Fruit fly (Drosophila melanogaster): ENCODE results near the gene vvl.

vvl gene

DNA sequence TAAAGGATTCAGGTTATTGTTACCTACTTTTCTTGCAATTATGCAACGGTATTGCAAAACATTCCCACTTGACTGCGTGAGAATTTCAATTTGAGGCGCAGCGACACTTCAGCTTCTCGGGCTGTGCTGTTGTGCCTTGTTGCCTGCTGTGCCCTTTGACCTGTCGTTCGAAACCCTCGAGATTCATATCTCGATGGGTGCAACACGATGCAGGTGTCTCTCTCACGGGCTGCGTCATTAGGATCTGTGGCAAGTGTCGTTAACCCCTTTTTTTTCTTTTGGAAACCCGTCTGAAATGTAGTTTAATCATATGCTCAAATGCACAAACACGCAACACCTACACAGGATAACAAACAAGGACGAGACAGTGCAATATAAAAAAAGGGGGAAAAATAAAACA, 23.7 kb downstream of the vvl start:
- no peak for TF ChIP-seq CTCF (optimal IDR thresholded peaks at IDR 0.05)
- TF ChIP-seq CG8478 (optimal IDR thresholded peaks at IDR 0.05) = no peak

DNA sequence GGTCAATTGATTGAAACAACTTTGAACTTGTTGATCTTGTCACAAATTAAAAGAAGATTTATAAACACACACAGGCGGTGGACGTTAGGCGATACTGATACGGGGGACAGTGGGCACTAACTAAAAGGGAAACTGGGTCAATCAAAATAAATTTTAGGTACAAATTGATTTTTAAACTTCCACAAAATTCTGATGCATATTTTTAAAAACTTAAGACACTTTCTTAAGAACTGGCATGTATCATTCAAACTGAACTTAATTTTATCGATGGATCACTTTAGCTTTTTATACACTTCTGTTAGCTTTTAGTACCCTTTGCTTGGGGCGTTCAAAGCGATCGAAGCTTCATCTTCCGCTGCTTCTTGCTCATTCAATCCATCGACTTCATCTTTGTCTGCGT, 26.3 kb downstream of the vvl start:
- TF ChIP-seq CTCF (optimal IDR thresholded peaks at IDR 0.05) = no peak
- TF ChIP-seq CG8478 (optimal IDR thresholded peaks at IDR 0.05) = no peak

DNA sequence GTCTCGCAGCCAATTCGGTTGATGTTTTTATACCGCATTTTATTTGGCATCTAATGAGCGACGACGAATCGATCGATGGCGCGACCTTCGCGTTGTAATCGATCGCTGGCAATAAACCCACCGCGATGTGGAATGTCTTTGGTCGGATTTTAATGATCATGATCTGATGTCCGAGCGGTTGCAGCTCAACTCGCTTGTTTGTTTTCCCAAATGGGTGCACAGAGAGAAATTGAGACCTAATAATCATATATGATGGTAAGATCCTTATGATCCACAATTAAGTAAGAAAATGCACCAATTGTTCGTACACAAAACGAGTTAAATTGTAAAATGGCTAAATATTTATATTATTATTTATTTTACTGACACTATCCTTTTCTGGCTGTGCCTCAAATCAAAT, 26.9 kb downstream of the vvl start:
- TF ChIP-seq CTCF (optimal IDR thresholded peaks at IDR 0.05) = no peak
- no peak for TF ChIP-seq CG8478 (optimal IDR thresholded peaks at IDR 0.05)

DNA sequence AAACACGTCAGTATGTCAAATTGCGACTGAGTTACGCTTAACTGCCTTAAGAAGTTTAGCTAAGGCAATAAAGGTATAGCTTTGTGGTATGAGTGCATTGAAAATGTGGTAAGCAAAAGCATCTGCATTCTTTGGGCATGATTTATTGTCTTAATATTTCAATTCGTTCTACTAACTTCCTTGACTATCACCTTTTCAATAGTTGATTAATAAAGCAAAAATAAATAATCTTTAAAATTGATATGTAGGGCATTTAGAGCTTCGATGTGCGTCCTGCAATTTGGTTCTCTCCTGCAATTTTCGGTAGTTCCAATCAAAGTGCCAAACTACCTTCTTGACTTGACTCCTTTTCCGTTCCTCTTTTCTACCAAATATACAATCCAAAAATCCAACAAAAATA, 28.0 kb downstream of the vvl start:
- no peak for TF ChIP-seq CG8478 (optimal IDR thresholded peaks at IDR 0.05)
- no peak for TF ChIP-seq CTCF (optimal IDR thresholded peaks at IDR 0.05)

DNA sequence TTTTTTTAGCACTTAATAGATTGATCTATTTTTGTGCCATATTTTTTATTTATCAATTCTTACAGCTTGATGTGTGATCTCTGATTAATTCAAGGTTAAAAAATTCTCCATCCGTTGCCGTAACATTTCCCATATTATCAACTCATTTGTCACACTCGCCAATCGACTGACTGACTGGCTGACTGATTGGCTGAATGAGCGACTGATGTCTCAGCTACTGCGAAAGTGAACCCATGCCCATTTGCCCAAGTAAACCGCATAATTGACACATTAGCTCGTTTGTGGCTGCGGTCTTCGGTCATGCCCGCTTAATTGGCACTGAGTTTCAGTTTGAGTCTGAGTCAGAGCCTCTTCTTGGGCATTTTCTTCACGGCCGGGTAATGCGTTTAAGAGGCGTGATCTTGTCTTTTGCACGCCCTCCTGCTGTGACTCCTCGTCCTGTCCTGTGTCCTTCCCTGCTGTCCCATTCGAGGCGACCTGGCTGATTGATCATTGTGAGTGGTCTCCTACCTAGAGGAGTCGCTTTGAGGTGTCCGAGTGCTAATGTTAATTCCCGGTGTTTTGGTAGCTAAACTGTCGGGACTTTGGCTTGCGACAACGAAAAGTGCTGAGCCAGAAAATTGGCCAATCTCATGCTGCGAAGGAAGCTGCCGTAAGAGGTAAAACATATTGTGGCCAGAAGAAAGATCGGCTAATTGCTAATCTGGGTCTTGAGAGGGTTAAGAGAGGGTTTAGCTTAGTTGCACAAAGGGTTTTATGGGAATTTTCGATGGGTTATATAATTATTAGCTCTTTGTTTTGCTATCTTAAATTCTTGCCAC, 31.0 kb downstream of the vvl start:
- TF ChIP-seq CTCF (optimal IDR thresholded peaks at IDR 0.05) (no peak), CG8478 (optimal IDR thresholded peaks at IDR 0.05) (no peak)

DNA sequence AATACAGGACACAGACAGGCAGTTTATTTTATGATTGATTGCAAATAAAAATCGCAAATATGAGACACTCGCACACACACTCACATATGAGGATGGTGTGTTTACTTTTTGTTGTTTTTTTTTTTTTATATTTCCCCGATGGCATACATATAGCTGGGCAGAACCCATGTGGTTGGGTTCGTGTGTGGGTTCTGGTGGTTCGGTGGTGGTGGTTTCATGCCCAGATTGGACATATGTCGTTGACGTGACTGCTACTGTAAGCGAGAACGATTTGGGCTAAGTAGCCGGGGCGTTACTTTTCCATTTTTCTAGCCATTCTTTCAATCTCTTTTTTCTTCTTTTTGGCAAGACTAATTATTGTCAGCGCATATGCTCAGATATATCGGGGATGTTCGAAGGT, 32.8 kb downstream of the vvl start:
- no peak for TF ChIP-seq CG8478 (optimal IDR thresholded peaks at IDR 0.05)
- TF ChIP-seq CTCF (optimal IDR thresholded peaks at IDR 0.05) = no peak

DNA sequence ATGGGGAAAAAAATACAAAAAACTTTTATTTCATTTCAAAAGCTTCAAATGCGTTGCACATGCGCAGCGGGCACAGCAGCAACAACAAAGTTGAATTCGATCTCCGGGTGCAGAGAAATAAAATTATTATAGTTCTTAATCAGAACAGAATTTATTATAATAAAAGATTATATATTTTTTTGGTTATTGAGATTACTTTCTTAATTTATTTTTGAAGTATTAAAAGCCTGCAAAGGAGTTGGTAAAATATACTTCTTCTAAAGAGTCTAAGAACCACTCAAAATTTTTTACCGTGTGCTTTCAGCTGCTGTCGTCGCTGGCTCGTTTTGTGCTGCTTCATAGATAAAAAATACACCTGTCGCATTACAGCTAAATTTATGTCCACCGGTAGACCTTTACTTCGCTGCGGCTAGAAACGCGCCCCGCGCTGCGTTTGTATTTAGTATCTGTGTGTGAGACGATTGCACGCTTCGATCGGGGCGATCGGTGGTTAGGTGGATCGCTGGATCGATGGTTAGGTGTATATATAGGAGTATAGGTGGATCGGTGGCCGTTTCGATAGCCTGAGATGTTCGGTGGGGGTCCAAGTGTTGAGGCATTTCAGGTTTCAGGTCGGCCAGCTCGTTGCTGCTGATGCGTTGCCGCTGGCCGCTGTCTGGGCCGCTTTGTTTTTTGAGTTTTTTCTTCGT, 34.0 kb downstream of the vvl start:
- TF ChIP-seq CTCF (optimal IDR thresholded peaks at IDR 0.05) = no peak
- TF ChIP-seq CG8478 (optimal IDR thresholded peaks at IDR 0.05) = no peak

DNA sequence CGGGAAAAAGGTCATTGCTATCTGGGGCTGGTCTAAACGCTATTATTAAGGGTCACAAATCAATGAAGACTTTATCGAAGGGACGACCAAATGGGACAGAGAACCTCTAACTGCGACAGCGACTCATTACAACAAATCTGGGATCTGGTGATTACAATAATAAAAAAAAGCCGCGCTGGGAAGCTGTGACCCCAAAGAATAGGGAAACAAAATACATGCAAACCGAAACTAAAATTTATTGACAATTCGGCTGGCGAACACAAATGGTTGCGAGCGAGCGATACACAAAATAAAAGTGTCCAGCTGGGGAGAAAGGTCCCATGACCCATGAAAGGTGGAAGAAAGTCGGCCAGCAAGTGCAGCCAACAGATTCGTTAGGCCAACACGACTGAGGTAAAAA, 35.8 kb downstream of the vvl start:
- TF ChIP-seq CTCF (optimal IDR thresholded peaks at IDR 0.05) = no peak
- no peak for TF ChIP-seq CG8478 (optimal IDR thresholded peaks at IDR 0.05)

DNA sequence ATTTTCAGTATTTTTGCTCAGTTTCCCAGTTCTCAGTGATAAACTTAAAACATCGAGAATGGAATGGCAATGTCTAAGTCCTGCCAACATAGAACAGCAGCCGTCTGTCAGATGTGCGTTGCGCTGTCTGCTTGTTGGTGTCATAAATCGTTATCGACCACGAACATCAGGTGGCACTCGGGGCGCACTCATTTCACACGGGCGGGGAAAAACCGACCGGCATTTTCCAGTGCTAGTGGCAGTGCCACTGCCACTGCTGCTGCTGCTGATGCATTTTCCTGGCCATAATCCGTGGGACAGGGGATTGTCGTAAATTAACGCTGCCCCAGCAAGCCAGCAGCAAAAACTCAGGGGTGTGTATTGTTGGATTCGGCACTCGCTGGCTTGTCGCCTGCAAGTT, 37.7 kb downstream of the vvl start:
- TF ChIP-seq CTCF (optimal IDR thresholded peaks at IDR 0.05) = no peak

DNA sequence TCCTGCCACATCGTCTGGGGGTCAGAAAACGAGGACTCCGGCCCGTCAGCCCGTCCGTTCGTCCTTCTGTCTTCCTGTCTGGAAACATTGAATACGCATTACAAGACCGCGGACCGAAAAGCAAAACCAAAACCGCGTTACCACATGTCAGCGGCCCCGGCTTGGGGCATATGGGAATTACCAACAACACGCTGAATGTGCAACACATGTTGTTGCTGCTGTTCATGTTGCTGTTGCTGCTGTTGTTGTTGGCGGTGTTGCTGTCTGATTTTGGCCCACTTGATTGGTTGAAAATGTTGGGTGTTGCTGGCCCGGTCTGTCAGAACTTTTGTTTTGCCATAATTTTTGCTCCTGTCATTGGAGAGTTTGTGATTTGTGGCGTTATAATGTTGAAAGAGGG, 38.8 kb downstream of the vvl start:
- TF ChIP-seq CG8478 (optimal IDR thresholded peaks at IDR 0.05) = no peak
- TF ChIP-seq CTCF (optimal IDR thresholded peaks at IDR 0.05) = no peak

DNA sequence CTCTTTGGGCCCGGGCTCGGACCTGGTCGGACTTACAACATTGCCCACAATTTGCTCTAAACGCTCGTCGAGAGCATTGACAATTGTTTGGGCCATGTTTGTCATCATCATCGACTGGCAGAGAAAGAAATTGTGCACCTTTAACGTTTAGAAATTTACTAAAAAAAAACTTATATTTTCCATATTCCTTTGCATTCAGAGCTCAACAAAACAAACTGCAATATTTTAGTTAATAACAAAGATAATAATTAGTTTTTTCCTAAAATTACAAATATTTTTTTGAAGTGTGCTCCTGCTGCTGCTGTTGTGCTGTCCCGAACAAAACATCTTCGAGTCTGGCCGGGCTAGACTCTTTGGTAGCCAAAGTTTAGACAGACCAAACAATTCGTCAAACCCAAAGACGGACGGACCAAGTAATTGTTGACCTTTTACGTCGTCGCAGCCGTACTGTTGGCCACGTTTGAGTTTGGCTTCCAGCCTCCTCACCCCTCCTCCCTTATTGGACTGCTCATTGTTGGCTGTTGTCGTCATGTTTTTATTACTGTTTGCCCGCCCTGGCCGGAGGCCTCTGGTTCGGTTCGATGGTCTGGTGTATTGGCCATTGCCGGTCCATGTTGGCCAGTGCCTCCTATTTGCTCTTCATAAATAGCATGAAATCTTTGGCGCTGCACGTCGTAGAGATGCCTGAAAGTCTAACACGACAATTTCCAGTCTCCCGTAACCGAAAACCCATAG, 40.2 kb downstream of the vvl start:
- TF ChIP-seq CG8478 (optimal IDR thresholded peaks at IDR 0.05) (no peak), CTCF (optimal IDR thresholded peaks at IDR 0.05) (no peak)

DNA sequence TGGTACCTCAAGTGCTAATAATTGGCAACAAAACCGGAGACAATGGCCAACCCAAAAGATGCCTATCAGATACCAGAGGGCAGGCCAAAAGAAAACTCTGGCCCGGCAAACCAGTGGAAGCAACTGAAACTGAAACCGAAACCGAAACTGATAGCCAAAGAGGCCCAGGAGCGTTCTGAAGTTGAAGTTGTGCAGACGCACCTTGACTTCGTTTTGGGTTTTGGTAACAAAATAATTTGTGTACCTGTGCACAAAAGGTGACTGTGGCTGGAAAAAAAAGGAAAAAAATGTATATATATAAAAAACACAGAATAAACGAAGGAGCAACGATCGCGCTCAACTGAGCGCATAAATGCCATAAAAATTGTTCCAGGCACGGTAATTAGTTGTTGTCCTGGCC, 41.7 kb downstream of the vvl start:
- TF ChIP-seq CG8478 (optimal IDR thresholded peaks at IDR 0.05) (no peak), CTCF (optimal IDR thresholded peaks at IDR 0.05) (no peak)

DNA sequence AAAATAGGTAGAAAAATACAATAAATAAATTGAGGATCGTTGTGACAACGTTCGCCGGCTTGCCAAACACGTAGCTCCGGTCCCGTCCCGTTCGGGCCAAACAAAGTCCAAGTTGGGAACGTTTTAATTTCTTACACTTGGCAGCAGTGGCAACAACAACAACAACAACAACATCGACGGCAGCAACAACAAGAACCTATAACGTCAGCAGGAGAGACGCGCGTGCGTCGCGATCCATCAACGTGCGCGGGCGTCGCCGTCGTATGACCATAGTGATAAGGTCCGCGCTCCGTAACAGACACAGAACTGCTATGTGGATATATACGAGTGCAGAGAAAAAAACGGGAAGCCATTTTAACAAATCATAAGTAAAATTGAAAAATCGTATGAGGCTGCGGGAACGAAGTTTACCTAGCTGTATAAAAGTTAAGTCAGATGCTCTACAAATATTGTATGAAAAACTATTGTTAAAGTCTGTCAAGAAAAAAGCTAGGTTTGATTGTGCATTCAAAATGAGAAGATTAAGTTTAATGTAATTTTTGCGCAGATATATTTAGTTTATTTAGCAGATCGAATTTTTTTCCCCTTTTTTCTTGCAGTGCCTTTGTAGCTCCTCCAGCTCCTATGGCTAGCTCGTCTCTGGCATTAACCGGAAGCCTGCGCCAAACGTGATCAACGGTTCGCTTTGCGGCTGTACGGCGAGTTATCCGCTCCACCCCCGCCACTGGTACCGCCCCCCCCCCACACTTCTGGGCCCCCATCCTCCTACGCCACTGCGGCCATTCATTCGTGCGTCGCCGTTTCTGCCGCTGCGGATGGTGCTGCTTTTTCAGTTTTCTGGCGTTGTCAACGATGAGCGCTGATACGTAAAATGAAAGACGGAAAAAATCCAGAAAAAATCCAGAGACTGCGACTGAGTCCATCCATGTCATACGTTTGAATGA, 44.6 kb downstream of the vvl start:
- TF ChIP-seq CTCF (optimal IDR thresholded peaks at IDR 0.05) (no peak), CG8478 (optimal IDR thresholded peaks at IDR 0.05) (no peak)

DNA sequence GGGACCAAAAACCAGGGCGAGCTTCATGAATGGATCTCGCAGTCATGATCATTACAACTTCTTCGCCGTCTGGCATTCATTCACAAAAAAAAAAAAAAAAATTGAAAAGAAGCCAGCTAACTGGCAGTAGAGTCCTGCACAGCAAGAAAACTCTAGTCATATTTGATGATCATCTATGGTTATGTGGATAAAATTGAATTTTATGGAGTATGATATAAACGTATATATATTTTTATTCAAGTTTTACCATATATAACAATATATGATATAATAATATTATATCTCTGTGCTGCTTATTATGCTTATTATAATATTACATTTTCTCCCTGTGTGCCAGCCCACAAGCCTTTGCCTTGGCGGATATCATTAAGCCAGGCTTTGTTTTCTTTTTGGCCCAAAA, 48.5 kb downstream of the vvl start:
- TF ChIP-seq CTCF (optimal IDR thresholded peaks at IDR 0.05) (no peak), CG8478 (optimal IDR thresholded peaks at IDR 0.05) (no peak)

DNA sequence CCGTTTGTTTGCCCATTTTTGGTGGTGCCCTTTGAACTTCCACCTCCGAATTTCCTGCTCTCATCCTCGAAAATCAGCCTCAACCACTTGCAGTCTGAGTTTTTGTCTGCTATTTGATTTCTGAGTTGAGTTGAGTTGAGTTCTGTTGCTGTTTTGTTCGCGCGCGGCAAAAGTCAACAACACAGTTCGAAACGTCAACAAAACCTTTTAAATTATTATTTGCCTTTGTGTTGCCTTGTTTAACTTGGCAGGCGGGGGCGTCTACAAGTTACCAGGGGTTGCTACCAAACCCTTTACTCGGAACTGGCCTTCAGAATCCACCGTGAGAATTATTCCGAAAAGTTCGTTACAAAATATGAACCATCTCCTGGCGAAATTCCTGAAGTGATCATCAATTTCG, 49.9 kb downstream of the vvl start:
- no peak for TF ChIP-seq CG8478 (optimal IDR thresholded peaks at IDR 0.05)
- TF ChIP-seq CTCF (optimal IDR thresholded peaks at IDR 0.05) = no peak

Data from S2 (cell line).